Worm (Caenorhabditis elegans): Measurements from ENCODE around the gene slfl-5.
A peak's percentile ranks its signal among the peaks of the same experiment; 100 is the strongest.

Gene slfl-5

ce11 chrV:12244980-12245742 lies at the start of gene slfl-5, which contains the start of the genes T04H1.13 and rad-50:
TSS of gene slfl-5 (minus strand) at chrV:12245044.
TSS of gene T04H1.13 (minus strand) at chrV:12245030.
TSS of gene rad-50 (plus strand) at chrV:12245646.
- TF ChIP-seq W03F9.2 (tag; optimal IDR thresholded peaks at IDR 0.05) (no peak), dao-5 (tag; optimal IDR thresholded peaks at IDR 0.05) (no peak), him-1 (tag; optimal IDR thresholded peaks at IDR 0.05) (no peak)

ce11 chrV:12294091-12294490 lies 49.2 kb upstream of the slfl-5 start:
- TF ChIP-seq W03F9.2 (tag; optimal IDR thresholded peaks at IDR 0.05): no peak

DNA sequence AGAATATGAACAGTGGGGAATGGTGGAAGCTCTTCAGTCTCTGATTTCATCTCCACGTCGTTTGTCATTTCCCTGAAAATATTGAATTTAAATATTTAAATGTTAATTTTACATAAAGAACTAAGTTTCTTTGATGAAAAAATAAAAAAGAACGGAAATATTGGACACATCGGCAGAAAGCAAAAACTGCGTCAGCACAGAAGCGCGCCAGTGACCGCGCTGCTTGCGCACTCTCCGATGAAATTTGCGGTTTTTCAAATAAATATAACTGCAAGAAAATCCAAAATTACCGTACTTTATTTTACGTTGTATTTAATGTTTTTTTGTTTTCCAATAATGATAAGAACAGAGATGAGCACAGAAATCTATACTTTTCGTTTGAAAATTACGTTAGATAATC lies 46.7 kb upstream of the slfl-5 start, which contains the start of the genes srpa-68 and srh-16:
Gene srpa-68 (minus strand): TSS at position 72 of the 400 bp plus-strand sequence.
Gene srh-16 (plus strand): TSS at position 275 of the 400 bp plus-strand sequence.
- TF ChIP-seq dao-5 (tag; optimal IDR thresholded peaks at IDR 0.05): no peak
- TF ChIP-seq him-1 (tag; optimal IDR thresholded peaks at IDR 0.05): peak; percentile 73
- peak; percentile 92 for TF ChIP-seq W03F9.2 (tag; optimal IDR thresholded peaks at IDR 0.05)

- TF ChIP-seq dao-5 (tag; optimal IDR thresholded peaks at IDR 0.05) (no peak), W03F9.2 (tag; optimal IDR thresholded peaks at IDR 0.05) (no peak), him-1 (tag; optimal IDR thresholded peaks at IDR 0.05) (no peak)
Measured at ce11 chrV:12288577-12288976, 43.7 kb upstream of the slfl-5 start, which contains the start of gene rskd-1. TSS of gene rskd-1 (minus strand) at chrV:12288615.

DNA sequence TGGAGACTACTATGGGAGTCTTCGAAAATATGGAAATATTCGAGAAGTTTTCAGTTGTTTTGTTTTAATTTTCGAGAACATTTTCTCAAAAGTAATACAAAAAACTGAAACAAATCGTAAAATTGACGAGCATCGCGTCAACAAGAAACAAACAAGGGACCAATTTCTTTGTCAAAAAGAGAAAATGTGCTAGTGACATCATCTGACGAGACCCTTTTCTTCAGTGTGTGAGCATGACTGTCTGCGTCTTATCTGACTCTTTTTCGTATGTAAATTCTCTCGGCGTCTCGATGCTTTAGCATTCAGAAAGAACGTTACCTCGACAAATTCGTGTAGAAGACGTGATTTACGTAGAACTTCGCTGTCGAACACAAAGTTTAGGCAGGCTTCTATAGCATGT lies 42.8 kb upstream of the slfl-5 start:
- TF ChIP-seq W03F9.2 (tag; optimal IDR thresholded peaks at IDR 0.05) (no peak), dao-5 (tag; optimal IDR thresholded peaks at IDR 0.05) (no peak), him-1 (tag; optimal IDR thresholded peaks at IDR 0.05) (no peak)

- TF ChIP-seq W03F9.2 (tag; optimal IDR thresholded peaks at IDR 0.05) (no peak), dao-5 (tag; optimal IDR thresholded peaks at IDR 0.05) (no peak)
Measured at ce11 chrV:12283187-12283586, 38.3 kb upstream of the slfl-5 start, which contains the start of gene F55C5.10. TSS of gene F55C5.10 (plus strand) at chrV:12283487.

DNA sequence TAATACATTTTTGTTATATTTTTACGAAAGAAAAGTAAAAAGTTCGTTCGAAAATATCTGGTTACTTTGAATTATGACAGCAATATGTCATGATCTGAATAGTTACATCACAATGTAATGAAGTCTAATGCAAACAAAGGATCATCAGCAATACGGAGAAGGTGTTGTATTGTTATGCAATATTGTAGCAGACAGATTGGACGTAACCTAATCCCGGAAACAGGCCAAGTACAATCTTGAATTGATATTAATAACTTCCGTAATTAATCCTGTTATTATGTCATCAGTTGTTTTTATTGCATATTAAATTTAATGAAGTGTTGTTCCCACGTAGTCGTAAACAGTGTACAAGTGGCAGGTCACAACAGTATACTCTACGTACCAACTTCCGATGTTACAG lies 36.7 kb upstream of the slfl-5 start:
- TF ChIP-seq dao-5 (tag; optimal IDR thresholded peaks at IDR 0.05) (no peak), him-1 (tag; optimal IDR thresholded peaks at IDR 0.05) (no peak), W03F9.2 (tag; optimal IDR thresholded peaks at IDR 0.05) (no peak)

DNA sequence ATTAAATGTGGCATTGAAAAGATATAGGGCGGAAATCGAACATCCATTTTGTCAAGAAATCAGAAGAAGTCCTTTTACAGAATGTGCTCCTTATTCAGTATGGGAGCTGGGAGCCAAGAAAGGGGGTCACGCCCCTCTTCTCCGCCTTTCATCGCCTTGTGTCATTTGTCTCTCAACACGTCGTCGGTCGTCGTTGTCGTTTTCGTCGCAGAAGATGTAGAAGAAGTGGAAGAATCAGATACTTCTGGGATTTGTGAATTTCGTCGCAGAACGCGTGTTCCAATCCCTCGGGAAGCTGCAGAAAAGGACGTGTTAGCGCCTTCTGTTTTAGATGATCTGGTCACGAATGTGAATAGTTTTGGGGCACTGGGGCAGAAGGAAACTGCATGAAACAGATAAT lies 32.1 kb upstream of the slfl-5 start, which contains the start of gene bnc-1:
Gene bnc-1 (minus strand): TSS at position 101 of the 400 bp plus-strand sequence.
- TF ChIP-seq him-1 (tag; optimal IDR thresholded peaks at IDR 0.05): no peak

- TF ChIP-seq dao-5 (tag; optimal IDR thresholded peaks at IDR 0.05): no peak
- no peak for TF ChIP-seq W03F9.2 (tag; optimal IDR thresholded peaks at IDR 0.05)
- TF ChIP-seq him-1 (tag; optimal IDR thresholded peaks at IDR 0.05): no peak
Measured at ce11 chrV:12275714-12276113, 30.9 kb upstream of the slfl-5 start.

DNA sequence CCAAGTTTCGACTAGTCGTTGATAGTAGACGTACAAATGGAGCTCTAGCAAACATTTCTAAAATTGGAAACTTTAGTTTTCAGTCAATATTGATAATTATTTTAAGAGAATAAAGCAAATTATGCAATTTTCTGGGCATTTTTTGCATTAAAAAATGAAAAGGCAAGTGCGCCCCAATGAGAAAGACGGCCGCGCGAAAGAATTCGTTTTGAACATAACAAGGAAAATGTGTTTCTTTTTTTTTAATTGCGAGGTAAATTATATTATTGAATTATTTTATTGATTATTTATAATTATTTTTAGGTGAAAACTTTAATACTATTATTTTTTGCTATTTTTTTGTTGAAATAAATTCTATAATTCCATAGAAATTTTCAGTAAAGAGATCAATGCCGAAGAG lies 26.7 kb upstream of the slfl-5 start, which contains the start of the genes tsfm-1 and capg-2:
Gene tsfm-1 (minus strand): TSS at position 57 of the 400 bp plus-strand sequence.
Gene capg-2 (plus strand): TSS at position 379 of the 400 bp plus-strand sequence.
- TF ChIP-seq dao-5 (tag; optimal IDR thresholded peaks at IDR 0.05): no peak
- peak; percentile 19 for TF ChIP-seq W03F9.2 (tag; optimal IDR thresholded peaks at IDR 0.05)

ce11 chrV:12269272-12269767 lies 24.5 kb upstream of the slfl-5 start, which contains the start of gene twk-24:
TSS of gene twk-24 (minus strand) at chrV:12269322.
- no peak for TF ChIP-seq him-1 (tag; optimal IDR thresholded peaks at IDR 0.05)
- no peak for TF ChIP-seq W03F9.2 (tag; optimal IDR thresholded peaks at IDR 0.05)
- no peak for TF ChIP-seq dao-5 (tag; optimal IDR thresholded peaks at IDR 0.05)

DNA sequence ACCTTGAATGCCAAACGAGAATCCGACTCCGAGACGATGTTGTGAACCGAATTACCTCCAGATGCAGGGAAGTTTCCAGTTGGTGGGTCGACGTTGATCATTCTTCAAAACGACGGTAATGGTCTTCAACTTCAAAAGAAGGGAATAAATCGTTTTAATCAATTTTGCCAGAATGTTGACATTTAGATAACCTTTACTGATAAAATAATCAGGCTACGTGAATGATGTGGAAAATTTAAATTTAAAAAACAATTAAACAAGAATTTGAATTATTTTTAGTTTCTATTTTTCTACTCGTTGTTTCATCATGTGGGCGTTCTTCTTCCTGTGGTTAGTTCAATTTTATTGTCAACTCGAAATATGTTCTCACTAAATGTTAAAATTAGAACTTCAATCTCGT lies 18.9 kb upstream of the slfl-5 start, which contains the start of gene ssp-35:
Gene ssp-35 (minus strand): TSS at position 101 of the 400 bp plus-strand sequence.
- TF ChIP-seq him-1 (tag; optimal IDR thresholded peaks at IDR 0.05) (no peak), dao-5 (tag; optimal IDR thresholded peaks at IDR 0.05) (no peak), W03F9.2 (tag; optimal IDR thresholded peaks at IDR 0.05) (no peak)

- TF ChIP-seq him-1 (tag; optimal IDR thresholded peaks at IDR 0.05) (no peak), dao-5 (tag; optimal IDR thresholded peaks at IDR 0.05) (no peak), W03F9.2 (tag; optimal IDR thresholded peaks at IDR 0.05) (no peak)
Measured at ce11 chrV:12261377-12261776, 16.5 kb upstream of the slfl-5 start, which contains the start of gene tbb-6. TSS of gene tbb-6 (plus strand) at chrV:12261531.

ce11 chrV:12258922-12259321 lies 14.1 kb upstream of the slfl-5 start, which contains the start of gene ugt-56:
TSS of gene ugt-56 (plus strand) at chrV:12258982.
- TF ChIP-seq him-1 (tag; optimal IDR thresholded peaks at IDR 0.05) (no peak), dao-5 (tag; optimal IDR thresholded peaks at IDR 0.05) (no peak), W03F9.2 (tag; optimal IDR thresholded peaks at IDR 0.05) (no peak)

All from whole organism, L4/young adult.